Fruit fly (Drosophila melanogaster) Kc167 (cell line): ENCODE results near the gene CG43897.
"Not testable (repeated sequence)": the region's sequence is repeated elsewhere in the genome, so short reads cannot be mapped to it uniquely, and the experiment has no call there.

Experiments
- Myc ChIP-seq: fragments of >200 bp; optimal IDR thresholded peaks from 2 replicates; lab custom pipeline; 2017; ENCODE audit warnings: missing external identifiers
- Sin3A ChIP-seq: fragments of >200 bp; optimal IDR thresholded peaks from 2 replicates; lab custom pipeline; 2018; ENCODE audit warnings: missing external identifiers
- h ChIP-seq: fragments of >200 bp; optimal IDR thresholded peaks from 3 replicates; lab custom pipeline; 2018; ENCODE audit warnings: missing external identifiers
- insv ChIP-seq: fragments of >200 bp; optimal IDR thresholded peaks from 3 replicates; lab custom pipeline; 2018; ENCODE audit warnings: missing external identifiers
- psq ChIP-seq: fragments of >200 bp; optimal IDR thresholded peaks from 2 replicates; lab custom pipeline; 2017; ENCODE audit warnings: missing external identifiers
- ttk ChIP-seq: sonication (Bioruptor generic); optimal IDR thresholded peaks from 2 replicates; lab custom pipeline; 2017; ENCODE audit warnings: missing external identifiers

The CG43897 gene

dm6 chr3L:9798120-9798519 is 15.5 kb upstream of the CG43897 start, which contains the start of gene Ilp1:
Gene Ilp1, plus strand, starts transcription at chr3L:9798420.
- not testable (repeated sequence) for TF ChIP-seq insv (lab: Kevin White, UChicago); ttk; Myc (lab: Kevin White, UChicago)

dm6 chr3L:9799398-9799797 is 14.2 kb upstream of the CG43897 start, which contains the start of gene Ilp2:
Gene Ilp2, plus strand, starts transcription at chr3L:9799698.
- no peak for TF ChIP-seq Sin3A (lab: Kevin White, UChicago)
- TF ChIP-seq h (lab: Kevin White, UChicago): no peak
- TF ChIP-seq Myc (lab: Kevin White, UChicago): no peak
- TF ChIP-seq insv (lab: Kevin White, UChicago): no peak
- TF ChIP-seq ttk: no peak
- TF ChIP-seq psq (lab: Kevin White, UChicago): no peak

dm6 chr3L:9802020-9802419 is 11.6 kb upstream of the CG43897 start, which contains the start of gene Ilp3:
Gene Ilp3, minus strand, starts transcription at chr3L:9802120.
- TF ChIP-seq psq (lab: Kevin White, UChicago) (no peak), h (lab: Kevin White, UChicago) (no peak), ttk (no peak), Myc (lab: Kevin White, UChicago) (no peak), insv (lab: Kevin White, UChicago) (no peak), Sin3A (lab: Kevin White, UChicago) (no peak)

dm6 chr3L:9804125-9804524 is 9.5 kb upstream of the CG43897 start, which contains the start of gene Ilp4:
Gene Ilp4, minus strand, starts transcription at chr3L:9804263.
- TF ChIP-seq h (lab: Kevin White, UChicago): no peak
- TF ChIP-seq ttk: no peak
- TF ChIP-seq Sin3A (lab: Kevin White, UChicago): no peak
- no peak for TF ChIP-seq insv (lab: Kevin White, UChicago)

dm6 chr3L:9814621-9815020 is 974 bp downstream of the CG43897 start:
- TF ChIP-seq Myc (lab: Kevin White, UChicago) (no peak), psq (lab: Kevin White, UChicago) (no peak), insv (lab: Kevin White, UChicago) (no peak), ttk (no peak), Sin3A (lab: Kevin White, UChicago) (no peak), h (lab: Kevin White, UChicago) (no peak)

dm6 chr3L:9815705-9816104 is 2.1 kb downstream of the CG43897 start:
- no peak for TF ChIP-seq Sin3A (lab: Kevin White, UChicago)
- no peak for TF ChIP-seq psq (lab: Kevin White, UChicago)
- no peak for TF ChIP-seq ttk
- TF ChIP-seq Myc (lab: Kevin White, UChicago): no peak
- TF ChIP-seq insv (lab: Kevin White, UChicago): no peak
- no peak for TF ChIP-seq h (lab: Kevin White, UChicago)

- no peak for TF ChIP-seq h (lab: Kevin White, UChicago)
Measured at dm6 chr3L:9820248-9820647, 6.6 kb downstream of the CG43897 start.

- no peak for TF ChIP-seq insv (lab: Kevin White, UChicago)
- no peak for TF ChIP-seq Sin3A (lab: Kevin White, UChicago)
- TF ChIP-seq Myc (lab: Kevin White, UChicago): no peak
- TF ChIP-seq h (lab: Kevin White, UChicago): no peak
- no peak for TF ChIP-seq ttk
- TF ChIP-seq psq (lab: Kevin White, UChicago): no peak
Measured at dm6 chr3L:9821138-9821681, 7.6 kb downstream of the CG43897 start.

dm6 chr3L:9823797-9824196 is 10.2 kb downstream of the CG43897 start, which contains the start of gene Ilp5:
Gene Ilp5, minus strand, starts transcription at chr3L:9823897.
- no peak for TF ChIP-seq ttk
- no peak for TF ChIP-seq Myc (lab: Kevin White, UChicago)
- TF ChIP-seq insv (lab: Kevin White, UChicago): no peak
- TF ChIP-seq psq (lab: Kevin White, UChicago): no peak
- TF ChIP-seq Sin3A (lab: Kevin White, UChicago): no peak
- TF ChIP-seq h (lab: Kevin White, UChicago): no peak

- TF ChIP-seq insv (lab: Kevin White, UChicago) (no peak), Sin3A (lab: Kevin White, UChicago) (no peak), h (lab: Kevin White, UChicago) (no peak), psq (lab: Kevin White, UChicago) (no peak), ttk (no peak), Myc (lab: Kevin White, UChicago) (no peak)
Measured at dm6 chr3L:9824226-9824625, 10.6 kb downstream of the CG43897 start.

- no peak for TF ChIP-seq Myc (lab: Kevin White, UChicago)
- no peak for TF ChIP-seq Sin3A (lab: Kevin White, UChicago)
- TF ChIP-seq h (lab: Kevin White, UChicago): no peak
- TF ChIP-seq ttk: no peak
- TF ChIP-seq psq (lab: Kevin White, UChicago): no peak
- TF ChIP-seq insv (lab: Kevin White, UChicago): no peak
Measured at dm6 chr3L:9829154-9829553, 15.5 kb downstream of the CG43897 start.

- TF ChIP-seq insv (lab: Kevin White, UChicago) (no peak), h (lab: Kevin White, UChicago) (no peak), Sin3A (lab: Kevin White, UChicago) (no peak), Myc (lab: Kevin White, UChicago) (no peak), ttk (no peak), psq (lab: Kevin White, UChicago) (no peak)
Measured at dm6 chr3L:9829639-9830341, 16.1 kb downstream of the CG43897 start.
